Fruit fly (Drosophila melanogaster): Measurements from ENCODE around the gene rsh.

Gene rsh

DNA sequence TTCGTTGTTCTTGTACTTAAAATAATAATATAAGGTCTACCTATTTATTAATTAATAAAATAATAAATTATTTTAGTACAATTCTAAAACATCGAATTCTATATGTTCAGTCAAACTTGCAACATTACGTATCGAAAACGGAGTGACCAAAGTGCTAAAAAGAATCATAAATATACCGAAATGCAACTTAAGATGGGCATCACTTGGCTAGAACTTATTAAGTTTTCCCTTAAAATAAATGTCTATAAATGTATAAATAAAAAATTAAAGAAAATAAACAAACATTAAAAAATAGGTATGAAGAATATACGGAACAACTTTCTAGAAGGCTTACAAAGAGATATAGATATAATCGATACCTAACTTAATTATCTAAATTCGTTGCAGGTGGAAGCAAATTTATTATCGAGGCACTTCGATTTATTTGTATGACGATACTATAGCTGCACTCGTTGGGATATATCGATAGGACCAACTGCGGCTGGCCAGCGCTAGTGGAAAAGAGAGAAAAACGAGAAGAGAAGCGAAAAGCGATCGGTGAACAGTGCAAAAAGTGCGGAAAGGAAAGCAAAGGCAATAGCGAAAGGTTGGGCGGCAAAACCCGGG lies 102.3 kb downstream of the rsh start, which contains the start of gene lic (continued):
- no peak for TF ChIP-seq CG32767 (GFP tag; IDR thresholded peaks at IDR 0.05)
- TF ChIP-seq onecut (GFP tag; IDR thresholded peaks at IDR 0.05): no peak
- no peak for TF ChIP-seq CG6683 (GFP tag; optimal IDR thresholded peaks at IDR 0.05)
- no peak for TF ChIP-seq CG30020 (tag; optimal IDR thresholded peaks at IDR 0.05)
- TF ChIP-seq unc-4 (GFP tag; IDR thresholded peaks at IDR 0.05; ENCODE audit: partially characterized antibody): peak; percentile 60
- TF ChIP-seq aop (GFP tag; IDR thresholded peaks at IDR 0.05): no peak
- no peak for TF ChIP-seq gt (GFP tag; IDR thresholded peaks at IDR 0.05)
- no peak for TF ChIP-seq ind (GFP tag; optimal IDR thresholded peaks at IDR 0.05)
- TF ChIP-seq D (optimal IDR thresholded peaks at IDR 0.05): no peak
- TF ChIP-seq D (GFP tag; optimal IDR thresholded peaks at IDR 0.05): no peak
- no peak for TF ChIP-seq az2 (GFP tag; optimal IDR thresholded peaks at IDR 0.05)
- TF ChIP-seq bigmax (GFP tag; optimal IDR thresholded peaks at IDR 0.05): no peak
- no peak for TF ChIP-seq HmgD (GFP tag; optimal IDR thresholded peaks at IDR 0.05)
- TF ChIP-seq Xbp1 (GFP tag; optimal IDR thresholded peaks at IDR 0.05): no peak
- no peak for TF ChIP-seq CG1792 (GFP tag; optimal IDR thresholded peaks at IDR 0.05)
- TF ChIP-seq BEAF-32 (GFP tag; optimal IDR thresholded peaks at IDR 0.05): peak; percentile 72
- no peak for TF ChIP-seq Meics (GFP tag; optimal IDR thresholded peaks at IDR 0.05)
- no peak for TF ChIP-seq CG13424 (tag; optimal IDR thresholded peaks at IDR 0.05)
- no peak for TF ChIP-seq pb (GFP tag; optimal IDR thresholded peaks at IDR 0.05)
- TF ChIP-seq luna (GFP tag; optimal IDR thresholded peaks at IDR 0.05): no peak
- no peak for TF ChIP-seq CHES-1-like (GFP tag; optimal IDR thresholded peaks at IDR 0.05)
- no peak for TF ChIP-seq pros (GFP tag; optimal IDR thresholded peaks at IDR 0.05)
- no peak for TF ChIP-seq Hsf (GFP tag; optimal IDR thresholded peaks at IDR 0.05)
- no peak for TF ChIP-seq sisA (GFP tag; IDR thresholded peaks at IDR 0.05)
- TF ChIP-seq cato (GFP tag; optimal IDR thresholded peaks at IDR 0.05; ENCODE audit: borderline replicate concordance): no peak
- TF ChIP-seq CG4854 (GFP tag; optimal IDR thresholded peaks at IDR 0.05): no peak
- no peak for TF ChIP-seq NC2α (GFP tag; optimal IDR thresholded peaks at IDR 0.05)
- TF ChIP-seq Scr (GFP tag; IDR thresholded peaks at IDR 0.05; ENCODE audit: partially characterized antibody): peak; percentile 62
- TF ChIP-seq sna (GFP tag; IDR thresholded peaks at IDR 0.05; ENCODE audit: partially characterized antibody): peak; percentile 61
- TF ChIP-seq otp (GFP tag; IDR thresholded peaks at IDR 0.05): no peak
- no peak for TF ChIP-seq dm (GFP tag; optimal IDR thresholded peaks at IDR 0.05)
- TF ChIP-seq D19B (GFP tag; optimal IDR thresholded peaks at IDR 0.05): no peak
- TF ChIP-seq CG2129 (GFP tag; IDR thresholded peaks at IDR 0.05; ENCODE audit: partially characterized antibody): peak; percentile 46; the same call in 1 of the 2 replicates
- TF ChIP-seq trh (GFP tag; optimal IDR thresholded peaks at IDR 0.05): no peak
- no peak for TF ChIP-seq Jarid2 (GFP tag; optimal IDR thresholded peaks at IDR 0.05)
- no peak for TF ChIP-seq CG8089 (GFP tag; optimal IDR thresholded peaks at IDR 0.05)
- no peak for TF ChIP-seq Rx (GFP tag; IDR thresholded peaks at IDR 0.05)
- TF ChIP-seq danr (GFP tag; IDR thresholded peaks at IDR 0.05): no peak
- TF ChIP-seq kay (GFP tag; optimal IDR thresholded peaks at IDR 0.05): no peak
- TF ChIP-seq CkIIα-i1 (GFP tag; IDR thresholded peaks at IDR 0.05): no peak
- no peak for TF ChIP-seq lbe (GFP tag; optimal IDR thresholded peaks at IDR 0.05)
- peak; percentile 67 for TF ChIP-seq CG13287 (GFP tag; IDR thresholded peaks at IDR 0.05; ENCODE audit: partially characterized antibody)
- no peak for TF ChIP-seq Sox100B (GFP tag; optimal IDR thresholded peaks at IDR 0.05)
- peak; percentile 30 for TF ChIP-seq MESR4 (GFP tag; optimal IDR thresholded peaks at IDR 0.05)
- no peak for TF ChIP-seq CG12219 (GFP tag; optimal IDR thresholded peaks at IDR 0.05)
- TF ChIP-seq CG17186 (GFP tag; optimal IDR thresholded peaks at IDR 0.05): no peak
- no peak for TF ChIP-seq gsb (GFP tag; IDR thresholded peaks at IDR 0.05)
- TF ChIP-seq dmrt99B (tag; optimal IDR thresholded peaks at IDR 0.05): no peak
- no peak for TF ChIP-seq z (GFP tag; IDR thresholded peaks at IDR 0.05)
- no peak for TF ChIP-seq CG9727 (GFP tag; optimal IDR thresholded peaks at IDR 0.05)
- TF ChIP-seq ranshi (GFP tag; IDR thresholded peaks at IDR 0.05): no peak
